Fruit fly (Drosophila melanogaster) whole organism, embryonic: ENCODE measurements around the gene UbcE2H.
A peak's percentile ranks its signal among the peaks of the same experiment; 100 is the strongest.

Experiments used
- Adf1 ChIP-seq: fragments of 200-800 bp; sonication (Bioruptor generic); IDR thresholded peaks from 2 replicates; pipeline ENCODE4 v1.3.6; 2022; ENCODE audit warnings: missing biosample characterization, missing genetic modification characterization
- B-H1 ChIP-seq: fragments of 200-800 bp; sonication (Bioruptor generic); IDR thresholded peaks from 3 replicates; pipeline ENCODE4 v1.3.6; 2022; ENCODE audit warnings: missing biosample characterization, missing genetic modification characterization
- BtbVII ChIP-seq: fragments of 200-800 bp; sonication (Bioruptor generic); optimal IDR thresholded peaks from 3 replicates; lab custom pipeline; 2017; ENCODE audit warnings: missing biosample characterization, mild to moderate bottlenecking, missing genetic modification characterization
- CG10267 ChIP-seq: fragments of 200-800 bp; sonication (Bioruptor generic); optimal IDR thresholded peaks from 2 replicates; lab custom pipeline; 2018; ENCODE audit warnings: missing biosample characterization, mild to moderate bottlenecking, missing genetic modification characterization, moderate library complexity
- CG10274 ChIP-seq: fragments of 200-800 bp; sonication (Bioruptor generic); optimal IDR thresholded peaks from 3 replicates; lab custom pipeline; 2017; ENCODE audit warnings: missing biosample characterization, mild to moderate bottlenecking, missing genetic modification characterization
- CG10654 ChIP-seq: fragments of 200-800 bp; sonication (Bioruptor generic); optimal IDR thresholded peaks from 2 replicates; lab custom pipeline; 2016; ENCODE audit warnings: missing biosample characterization, missing genetic modification characterization
- CG10959 ChIP-seq: fragments of 200-800 bp; sonication (Bioruptor generic); IDR thresholded peaks from 2 replicates; pipeline ENCODE4 v1.3.6; 2022; ENCODE audit warnings: missing biosample characterization, missing genetic modification characterization
- CG12155 ChIP-seq: fragments of 200-800 bp; sonication (Bioruptor generic); optimal IDR thresholded peaks from 3 replicates; lab custom pipeline; 2016; ENCODE audit warnings: missing biosample characterization, missing genetic modification characterization
- CG17802 ChIP-seq: fragments of 200-800 bp; sonication (Bioruptor generic); optimal IDR thresholded peaks from 2 replicates; lab custom pipeline; 2018; ENCODE audit warnings: missing biosample characterization, mild to moderate bottlenecking, missing genetic modification characterization, moderate library complexity
- CG17829 ChIP-seq: fragments of 200-800 bp; optimal IDR thresholded peaks from 2 replicates; lab custom pipeline; 2019; ENCODE audit warnings: missing biosample characterization, mild to moderate bottlenecking, missing genetic modification characterization, moderate library complexity
- CG31441 ChIP-seq: fragments of 200-800 bp; sonication (Bioruptor generic); IDR thresholded peaks from 2 replicates; pipeline ENCODE4 v1.3.6; 2022; ENCODE audit warnings: missing biosample characterization, missing genetic modification characterization
- CG32772 ChIP-seq: fragments of 200-800 bp; sonication (Bioruptor generic); IDR thresholded peaks from 2 replicates; pipeline ENCODE4 v1.3.6; 2022; ENCODE audit warnings: missing biosample characterization, missing genetic modification characterization
- CG3281 ChIP-seq: fragments of 200-800 bp; sonication (Bioruptor generic); optimal IDR thresholded peaks from 3 replicates; lab custom pipeline; 2017; ENCODE audit warnings: missing biosample characterization, mild to moderate bottlenecking, missing genetic modification characterization
- CG33557 ChIP-seq: fragments of 200-800 bp; sonication (Bioruptor generic); optimal IDR thresholded peaks from 2 replicates; lab custom pipeline; 2019; ENCODE audit warnings: missing biosample characterization, mild to moderate bottlenecking, missing genetic modification characterization, moderate library complexity
- CG3726 ChIP-seq: fragments of 200-800 bp; sonication (Bioruptor generic); IDR thresholded peaks from 3 replicates; pipeline ENCODE4, ENCODE4 v1.3.6; 2022; ENCODE audit warnings: missing biosample characterization, missing genetic modification characterization
- CG43689 ChIP-seq: fragments of 200-800 bp; sonication (Bioruptor generic); IDR thresholded peaks from 2 replicates; pipeline ENCODE4 v1.3.6; 2022; ENCODE audit warnings: missing biosample characterization, missing genetic modification characterization
- CG4707 ChIP-seq: fragments of 200-800 bp; sonication (Bioruptor generic); optimal IDR thresholded peaks from 2 replicates; lab custom pipeline; 2018; ENCODE audit warnings: missing biosample characterization, mild to moderate bottlenecking, missing genetic modification characterization, moderate library complexity
- CG7357 ChIP-seq: fragments of 200-800 bp; sonication (Bioruptor generic); IDR thresholded peaks from 3 replicates; pipeline ENCODE4 v1.3.6; 2022; ENCODE audit warnings: missing biosample characterization, missing genetic modification characterization
- CG7963 ChIP-seq: fragments of 200-800 bp; sonication (Bioruptor generic); IDR thresholded peaks from 3 replicates; pipeline ENCODE4 v1.3.6; 2022; ENCODE audit warnings: missing biosample characterization, missing genetic modification characterization; ENCODE audit not compliant: partially characterized antibody
- CG8290 ChIP-seq, 3 experiments: fragments of 200-800 bp; sonication (Bioruptor generic); optimal IDR thresholded peaks; 2 replicates each; lab custom pipeline; 2016 to 2019; ENCODE audit warnings: missing biosample characterization in 3 of 3, missing genetic modification characterization in 3 of 3, mild to moderate bottlenecking in 2 of 3, moderate library complexity in 1 of 3
- CG9215 ChIP-seq: fragments of 200-800 bp; sonication (Bioruptor generic); IDR thresholded peaks from 2 replicates; pipeline ENCODE4 v1.3.6; 2022; ENCODE audit warnings: missing biosample characterization, missing genetic modification characterization
- Dbx ChIP-seq: fragments of 200-800 bp; sonication (Bioruptor generic); IDR thresholded peaks from 3 replicates; pipeline ENCODE4 v1.3.6; 2022; ENCODE audit warnings: missing biosample characterization, missing genetic modification characterization
- Dek ChIP-seq: fragments of 200-800 bp; sonication (Bioruptor generic); optimal IDR thresholded peaks from 3 replicates; lab custom pipeline; 2019; ENCODE audit warnings: missing biosample characterization, mild to moderate bottlenecking, missing genetic modification characterization, moderate library complexity
- Dp ChIP-seq: fragments of 200-800 bp; sonication (Bioruptor generic); optimal IDR thresholded peaks from 2 replicates; lab custom pipeline; 2018; ENCODE audit warnings: missing biosample characterization, mild to moderate bottlenecking, missing genetic modification characterization, moderate library complexity
- Dref ChIP-seq: fragments of 200-800 bp; sonication (Bioruptor generic); IDR thresholded peaks from 2 replicates; pipeline ENCODE4 v1.3.6; 2022; ENCODE audit warnings: missing biosample characterization, missing genetic modification characterization
- E2f1 ChIP-seq: fragments of 200-800 bp; sonication (Bioruptor generic); IDR thresholded peaks from 2 replicates; pipeline ENCODE4 v1.3.6; 2022; ENCODE audit warnings: missing biosample characterization, missing genetic modification characterization
- HLH54F ChIP-seq: fragments of 200-800 bp; sonication (Bioruptor generic); optimal IDR thresholded peaks from 3 replicates; lab custom pipeline; 2016; ENCODE audit warnings: missing biosample characterization, missing genetic modification characterization
- HLHmδ ChIP-seq: fragments of 200-800 bp; sonication (Bioruptor generic); optimal IDR thresholded peaks from 2 replicates; lab custom pipeline; 2018; ENCODE audit warnings: missing biosample characterization, mild to moderate bottlenecking, missing genetic modification characterization, moderate library complexity
- Jarid2 ChIP-seq: fragments of 200-800 bp; sonication (Bioruptor generic); optimal IDR thresholded peaks from 3 replicates; lab custom pipeline; 2017; ENCODE audit warnings: mild to moderate bottlenecking, missing biosample characterization, missing genetic modification reagents, missing genetic modification characterization
- Rfx ChIP-seq: fragments of 200-800 bp; sonication (Bioruptor generic); IDR thresholded peaks from 2 replicates; pipeline ENCODE4 v1.3.6; 2022; ENCODE audit warnings: missing biosample characterization, missing genetic modification characterization
- Sox100B ChIP-seq: fragments of 200-800 bp; sonication (Bioruptor generic); optimal IDR thresholded peaks from 3 replicates; lab custom pipeline; 2018; ENCODE audit warnings: missing biosample characterization, mild to moderate bottlenecking, missing genetic modification characterization
- Xrp1 ChIP-seq: fragments of 200-800 bp; sonication (Bioruptor generic); IDR thresholded peaks from 2 replicates; pipeline ENCODE4 v1.3.6; 2022; ENCODE audit warnings: missing biosample characterization, missing genetic modification characterization
- cato ChIP-seq: fragments of 200-800 bp; sonication (Bioruptor generic); optimal IDR thresholded peaks from 2 replicates; lab custom pipeline; 2016; ENCODE audit warnings: missing biosample characterization, missing genetic modification characterization, borderline replicate concordance
- da ChIP-seq: fragments of 200-800 bp; sonication (Bioruptor generic); optimal IDR thresholded peaks from 2 replicates; lab custom pipeline; 2016; ENCODE audit warnings: missing biosample characterization, missing genetic modification characterization
- esg ChIP-seq: fragments of 200-800 bp; sonication (Bioruptor generic); conservative IDR thresholded peaks from 2 replicates; pipeline ENCODE4 v1.3.6; 2022; ENCODE audit warnings: missing biosample characterization, missing genetic modification characterization
- fd3F ChIP-seq: fragments of 200-800 bp; sonication (Bioruptor generic); optimal IDR thresholded peaks from 2 replicates; lab custom pipeline; 2018; ENCODE audit warnings: missing biosample characterization, mild to moderate bottlenecking, missing genetic modification characterization, moderate library complexity
- gro ChIP-seq: fragments of 200-800 bp; sonication (Bioruptor generic); optimal IDR thresholded peaks from 2 replicates; lab custom pipeline; 2016; ENCODE audit warnings: missing biosample characterization, missing genetic modification characterization
- hb ChIP-seq: fragments of 200-800 bp; sonication (Bioruptor generic); IDR thresholded peaks from 3 replicates; pipeline ENCODE4 v1.3.6; 2022; ENCODE audit warnings: missing biosample characterization, missing genetic modification characterization; ENCODE audit not compliant: partially characterized antibody
- ind ChIP-seq: fragments of 200-800 bp; sonication (Bioruptor generic); optimal IDR thresholded peaks from 3 replicates; lab custom pipeline; 2016; ENCODE audit warnings: missing biosample characterization, missing genetic modification characterization
- jumu ChIP-seq: fragments of 200-800 bp; sonication (Bioruptor generic); optimal IDR thresholded peaks from 3 replicates; lab custom pipeline; 2016; ENCODE audit warnings: missing biosample characterization, missing genetic modification characterization
- lmd ChIP-seq: fragments of 200-800 bp; sonication (Bioruptor generic); IDR thresholded peaks from 2 replicates; pipeline ENCODE4 v1.3.6; 2022; ENCODE audit warnings: missing biosample characterization, missing genetic modification characterization
- pan ChIP-seq, 4 experiments: fragments of >200 bp in 3 of 4; fragments of 200-800 bp in 1 of 4; sonication (Bioruptor generic) in 1 of 4; optimal IDR thresholded peaks in 3 of 4; IDR thresholded peaks in 1 of 4; 2 replicates each; pipeline versions ENCODE4 v1.3.6 to Lab custom; 2017 to 2022; ENCODE audit warnings: missing biosample characterization in 2 of 4, missing genetic modification characterization in 2 of 4, mixed read lengths in 1 of 4
- pros ChIP-seq: fragments of 200-800 bp; sonication (Bioruptor generic); optimal IDR thresholded peaks from 3 replicates; lab custom pipeline; 2019; ENCODE audit warnings: missing biosample characterization, mild to moderate bottlenecking, missing genetic modification characterization, moderate library complexity
- repo ChIP-seq: fragments of 200-800 bp; sonication (Bioruptor generic); optimal IDR thresholded peaks from 2 replicates; lab custom pipeline; 2016; ENCODE audit warnings: missing biosample characterization, missing genetic modification characterization
- rib ChIP-seq: fragments of 200-800 bp; sonication (Bioruptor generic); IDR thresholded peaks from 2 replicates; pipeline ENCODE4 v1.3.6; 2022; ENCODE audit warnings: missing biosample characterization, missing genetic modification characterization
- sim ChIP-seq: fragments of 200-800 bp; sonication (Bioruptor generic); IDR thresholded peaks from 2 replicates; pipeline ENCODE4 v1.3.6; 2022; ENCODE audit warnings: missing biosample characterization, missing genetic modification characterization
- stwl ChIP-seq: fragments of 200-800 bp; sonication (Bioruptor generic); optimal IDR thresholded peaks from 3 replicates; lab custom pipeline; 2018; ENCODE audit warnings: missing biosample characterization, mild to moderate bottlenecking, missing genetic modification characterization, moderate library complexity
- trem ChIP-seq: fragments of 200-800 bp; optimal IDR thresholded peaks from 3 replicates; lab custom pipeline; 2019; ENCODE audit warnings: missing biosample characterization, mild to moderate bottlenecking, missing genetic modification characterization, moderate library complexity
- trh ChIP-seq: fragments of 200-800 bp; sonication (Bioruptor generic); optimal IDR thresholded peaks from 2 replicates; lab custom pipeline; 2016; ENCODE audit warnings: missing biosample characterization, missing genetic modification characterization
- twi ChIP-seq: fragments of 200-800 bp; optimal IDR thresholded peaks from 2 replicates; lab custom pipeline; 2019; ENCODE audit warnings: missing biosample characterization, mild to moderate bottlenecking, missing genetic modification characterization, moderate library complexity

UbcE2H gene

dm6 chrX:8057299-8057730 lies 36.5 kb downstream of the UbcE2H start (continued):
- peak; percentile 63 for TF ChIP-seq CG10274 (GFP tag; lab: Kevin White, UChicago)
- peak; percentile 84 for TF ChIP-seq HLH54F (GFP tag; lab: Kevin White, UChicago)
- peak; percentile 77 for TF ChIP-seq lmd (GFP tag; lab: Robert Waterston, UW)
- peak; percentile 71 for TF ChIP-seq repo (GFP tag; lab: Kevin White, UChicago)
- no peak for TF ChIP-seq pros (GFP tag; lab: Kevin White, UChicago)
- peak; percentile 57; the same call in 1 of the 3 replicates for TF ChIP-seq CG7357 (GFP tag; lab: Robert Waterston, UW)
- peak; percentile 65 for TF ChIP-seq fd3F (GFP tag; lab: Kevin White, UChicago)
- TF ChIP-seq B-H1 (GFP tag; lab: Robert Waterston, UW): 0 out of 3 replicates have a peak, but pooled peaks have one; percentile 31
- 0 out of 2 replicates have a peak, but pooled peaks have one; percentile 44 for TF ChIP-seq CG32772
- peak; percentile 73 for TF ChIP-seq ind (GFP tag; lab: Kevin White, UChicago)
- TF ChIP-seq CG9215: peak; percentile 60
- no peak for TF ChIP-seq trem (tag; lab: Kevin White, UChicago)
- peak; percentile 75 for TF ChIP-seq CG31441
- TF ChIP-seq stwl (tag; lab: Kevin White, UChicago): no peak
- TF ChIP-seq HLHmδ (GFP tag; lab: Kevin White, UChicago): no peak
- TF ChIP-seq CG33557 (GFP tag; lab: Kevin White, UChicago): peak; percentile 61
- TF ChIP-seq CG43689 (GFP tag; lab: Robert Waterston, UW): no peak
- peak; percentile 62 for TF ChIP-seq esg (GFP tag; lab: Robert Waterston, UW)
- TF ChIP-seq BtbVII (GFP tag; lab: Kevin White, UChicago): peak; percentile 72
- no peak for TF ChIP-seq Dp (GFP tag; lab: Kevin White, UChicago)
- TF ChIP-seq E2f1: peak; percentile 48; the same call in 1 of the 2 replicates
- TF ChIP-seq cato (GFP tag; lab: Kevin White, UChicago): peak; percentile 60
- TF ChIP-seq Dbx (GFP tag; lab: Robert Waterston, UW): no peak; the same call in 2 of the 3 replicates
- peak; percentile 81 for TF ChIP-seq CG3281
- TF ChIP-seq Dek: peak; percentile 66
- no peak for TF ChIP-seq CG7963 (GFP tag; lab: Robert Waterston, UW)
- peak; percentile 77 for TF ChIP-seq Rfx
- TF ChIP-seq CG3726: no peak
- TF ChIP-seq CG17802: no peak
- peak; percentile 9 for TF ChIP-seq trh (GFP tag; lab: Kevin White, UChicago)
- peak; percentile 87 for TF ChIP-seq Sox100B (GFP tag; lab: Kevin White, UChicago)
- peak; percentile 63 for TF ChIP-seq Xrp1
- TF ChIP-seq gro: no peak
- no peak for TF ChIP-seq Adf1 (GFP tag; lab: Robert Waterston, UW)
- TF ChIP-seq rib: no peak
- TF ChIP-seq sim (GFP tag; lab: Robert Waterston, UW): no peak
- peak; percentile 60 for TF ChIP-seq CG12155 (GFP tag; lab: Kevin White, UChicago)
- TF ChIP-seq hb (GFP tag; lab: Robert Waterston, UW): no peak
- peak; percentile 47 for TF ChIP-seq twi (tag; lab: Kevin White, UChicago)
- no peak for TF ChIP-seq Jarid2 (GFP tag; lab: Kevin White, UChicago)
- peak; percentile 33 for TF ChIP-seq CG10654 (GFP tag; lab: Kevin White, UChicago)
- TF ChIP-seq pan (optimal IDR thresholded peaks at IDR 0.05; lab: Kevin White, UChicago): no peak
- peak in 1 of 2 experiments; percentile 46 for TF ChIP-seq pan (GFP tag; optimal IDR thresholded peaks at IDR 0.05 in 1 of 2, IDR thresholded peaks at IDR 0.05 in 1 of 2)
- TF ChIP-seq CG4707 (GFP tag; lab: Kevin White, UChicago): peak; percentile 95
- peak; percentile 82 for TF ChIP-seq jumu (GFP tag; lab: Kevin White, UChicago)
- TF ChIP-seq Dref: no peak
- no peak for TF ChIP-seq CG10959 (GFP tag; lab: Robert Waterston, UW)
- peak; percentile 40 for TF ChIP-seq CG8290 (GFP tag; optimal IDR thresholded peaks at IDR 0.05; lab: Kevin White, UChicago)
- no peak for TF ChIP-seq CG8290 (tag; optimal IDR thresholded peaks at IDR 0.05; lab: Kevin White, UChicago)
- TF ChIP-seq CG10267: peak; percentile 52
- TF ChIP-seq da (GFP tag; lab: Kevin White, UChicago): peak; percentile 34
- peak; percentile 65 for TF ChIP-seq CG17829 (tag; lab: Kevin White, UChicago)
